Fruit fly (Drosophila melanogaster): ENCODE data around the gene TTLL1B.

The TTLL1B gene

dm6 chr3L:4627012-4627411, 21.1 kb upstream of the TTLL1B start:
- TF ChIP-seq Hr4 (GFP tag; optimal IDR thresholded peaks at IDR 0.05) = no peak
- no peak for TF ChIP-seq Ets96B (tag; optimal IDR thresholded peaks at IDR 0.05)
- TF ChIP-seq eg (GFP tag; IDR thresholded peaks at IDR 0.05) = 0 out of 3 replicates have a peak, but pooled peaks have one; percentile 6
- peak; percentile 90 for TF ChIP-seq Blimp-1 (GFP tag; optimal IDR thresholded peaks at IDR 0.05)
- peak; percentile 4 for TF ChIP-seq CG6808 (GFP tag; optimal IDR thresholded peaks at IDR 0.05)
- TF ChIP-seq ss (GFP tag; optimal IDR thresholded peaks at IDR 0.05) = peak; percentile 3 to 16
- TF ChIP-seq dsx (GFP tag; optimal IDR thresholded peaks at IDR 0.05; ENCODE audit: poor library complexity, severe bottlenecking) = peak; percentile 8
- TF ChIP-seq CG15336 (GFP tag; IDR thresholded peaks at IDR 0.05) = peak; percentile 46; the same call in 1 of the 2 replicates
- TF ChIP-seq svp (GFP tag) = peak; percentile 49

DNA sequence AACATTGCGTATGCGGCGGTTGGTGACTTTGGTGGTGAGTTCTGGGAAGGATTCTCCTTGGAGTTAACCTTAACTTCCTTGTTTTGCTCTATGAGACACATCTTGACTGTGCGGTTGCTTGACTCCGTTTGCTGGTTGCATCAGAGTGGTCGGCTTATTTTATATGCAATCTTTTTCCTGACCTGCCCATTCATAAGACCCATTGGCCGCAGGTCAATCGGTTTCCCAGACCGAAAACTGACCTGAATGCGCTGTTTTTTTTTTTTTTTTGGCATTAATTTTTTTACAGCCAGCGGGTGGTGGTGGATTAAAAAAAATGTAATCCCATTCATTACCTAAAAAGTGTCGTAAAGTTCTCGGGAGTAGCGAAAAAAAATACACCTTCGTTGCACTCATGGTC, 13.4 kb upstream of the TTLL1B start, which contains the start of gene CG13716:
Gene CG13716 (minus strand): TSS at position 101 of the 400 bp plus-strand sequence.
- TF ChIP-seq fd59A (GFP tag; optimal IDR thresholded peaks at IDR 0.05) (no peak), achi (GFP tag; optimal IDR thresholded peaks at IDR 0.05) (no peak), CG15336 (GFP tag; IDR thresholded peaks at IDR 0.05) (no peak), acj6 (GFP tag; optimal IDR thresholded peaks at IDR 0.05) (no peak), fkh (GFP tag; optimal IDR thresholded peaks at IDR 0.05) (no peak), topi (GFP tag; optimal IDR thresholded peaks at IDR 0.05) (no peak), CG3032 (tag; optimal IDR thresholded peaks at IDR 0.05) (no peak), CG6808 (GFP tag; optimal IDR thresholded peaks at IDR 0.05) (no peak), cyc (GFP tag; optimal IDR thresholded peaks at IDR 0.05) (no peak), CG3919 (GFP tag; optimal IDR thresholded peaks at IDR 0.05) (no peak), CG6792 (GFP tag; optimal IDR thresholded peaks at IDR 0.05) (no peak), CG1621 (tag; optimal IDR thresholded peaks at IDR 0.05) (no peak), CG4318 (GFP tag; optimal IDR thresholded peaks at IDR 0.05) (no peak), Sox14 (GFP tag; optimal IDR thresholded peaks at IDR 0.05) (no peak), CG8632 (GFP tag; optimal IDR thresholded peaks at IDR 0.05) (no peak)

DNA sequence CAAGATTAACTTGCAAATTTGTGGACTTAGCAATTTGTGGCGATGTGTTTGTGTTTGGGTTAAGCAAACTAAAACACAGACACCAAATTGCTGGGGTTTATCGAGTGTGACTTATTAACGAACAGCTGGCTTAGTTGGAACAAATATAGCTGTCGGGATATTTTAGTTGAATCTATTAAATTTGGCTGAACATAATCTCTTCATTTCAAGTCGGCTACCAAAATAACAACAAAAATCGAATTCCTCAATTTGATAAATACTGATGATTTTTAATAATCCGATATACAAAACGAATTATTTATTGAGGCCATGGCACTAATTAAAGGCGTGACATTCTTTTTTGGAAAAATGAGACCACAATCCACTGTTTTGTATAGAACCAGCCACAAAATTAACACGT, 19.2 kb downstream of the TTLL1B start, which contains the start of gene CG32236:
Gene CG32236 (minus strand): TSS at position 101 of the 400 bp plus-strand sequence.
- TF ChIP-seq fd85E (GFP tag; optimal IDR thresholded peaks at IDR 0.05) (no peak), Lpt (GFP tag; optimal IDR thresholded peaks at IDR 0.05) (no peak), Eip78C (GFP tag) (no peak), CG6854 (GFP tag; optimal IDR thresholded peaks at IDR 0.05) (no peak), Sox15 (GFP tag; optimal IDR thresholded peaks at IDR 0.05) (no peak), Hr4 (GFP tag; optimal IDR thresholded peaks at IDR 0.05) (no peak), Hr38 (GFP tag; optimal IDR thresholded peaks at IDR 0.05) (no peak), fkh (GFP tag; optimal IDR thresholded peaks at IDR 0.05) (no peak), Smox (GFP tag; optimal IDR thresholded peaks at IDR 0.05) (no peak)

- no peak for TF ChIP-seq OdsH (GFP tag; optimal IDR thresholded peaks at IDR 0.05)
Observed at dm6 chr3L:4677532-4677931, 29.5 kb downstream of the TTLL1B start, which contains the start of gene CG34266. Gene CG34266, plus strand, starts transcription at chr3L:4677832.

- TF ChIP-seq OdsH (GFP tag; optimal IDR thresholded peaks at IDR 0.05) (no peak), CG16779 (tag; optimal IDR thresholded peaks at IDR 0.05) (no peak), CG10669 (GFP tag; optimal IDR thresholded peaks at IDR 0.05) (peak; percentile 36), CG6792 (GFP tag; optimal IDR thresholded peaks at IDR 0.05) (no peak), Eip78C (GFP tag) (peak; percentile 81), cyc (GFP tag; optimal IDR thresholded peaks at IDR 0.05) (peak; percentile 8), Blimp-1 (GFP tag; optimal IDR thresholded peaks at IDR 0.05) (no peak), CG11762 (GFP tag; optimal IDR thresholded peaks at IDR 0.05; ENCODE audit: insufficient read depth) (peak; percentile 11), CG8119 (GFP tag; IDR thresholded peaks at IDR 0.05) (0 out of 3 replicates have a peak, but pooled peaks have one; percentile 18), Ets96B (tag; optimal IDR thresholded peaks at IDR 0.05) (peak; percentile 41), acj6 (GFP tag; optimal IDR thresholded peaks at IDR 0.05) (no peak), spab (GFP tag; optimal IDR thresholded peaks at IDR 0.05) (peak; percentile 16), CG10631 (GFP tag; optimal IDR thresholded peaks at IDR 0.05) (peak; percentile 36), CG32006 (GFP tag; optimal IDR thresholded peaks at IDR 0.05) (peak; percentile 36), CG31627 (GFP tag; optimal IDR thresholded peaks at IDR 0.05) (no peak), CG6276 (GFP tag; optimal IDR thresholded peaks at IDR 0.05) (peak; percentile 6), Hr38 (GFP tag; optimal IDR thresholded peaks at IDR 0.05) (no peak), CG6854 (GFP tag; optimal IDR thresholded peaks at IDR 0.05) (no peak), ss (GFP tag; optimal IDR thresholded peaks at IDR 0.05) (peak in 1 of 2 experiments; percentile 42), CG8319 (GFP tag; optimal IDR thresholded peaks at IDR 0.05) (no peak), Sox15 (GFP tag; optimal IDR thresholded peaks at IDR 0.05) (no peak), Met (GFP tag; optimal IDR thresholded peaks at IDR 0.05) (no peak), topi (GFP tag; optimal IDR thresholded peaks at IDR 0.05) (peak; percentile 37), Sox102F (GFP tag; optimal IDR thresholded peaks at IDR 0.05) (no peak), CG11902 (GFP tag; optimal IDR thresholded peaks at IDR 0.05) (no peak)
Observed at dm6 chr3L:4679063-4679462, 31.0 kb downstream of the TTLL1B start.

Data from whole organism, prepupa.